Worm (Caenorhabditis elegans) whole organism, midembryonic: ENCODE results near the gene C28F5.1.
A peak's percentile ranks its signal among the peaks of the same experiment; 100 is the strongest.

ENCODE experiments used
- T22C8.4 ChIP-seq: fragments of 200-800 bp; sonication (Bioruptor generic); IDR thresholded peaks from 2 replicates; pipeline ENCODE4 v1.3.6; 2022; ENCODE audit warnings: missing genetic modification characterization, missing compliant biosample characterization
- cog-1 ChIP-seq: sonication (generic microtip); optimal IDR thresholded peaks from 2 replicates; lab custom pipeline; 2016; ENCODE audit warnings: missing genetic modification characterization, missing compliant biosample characterization
- flt-1 ChIP-seq: fragments of 200-800 bp; sonication (Bioruptor generic); IDR thresholded peaks from 2 replicates; pipeline ENCODE4 v1.3.6; 2022; ENCODE audit warnings: missing genetic modification characterization, missing compliant biosample characterization
- klf-2 ChIP-seq: fragments of 200-800 bp; sonication (Bioruptor generic); conservative IDR thresholded peaks from 2 replicates; pipeline ENCODE4 v1.3.6; 2022; ENCODE audit warnings: missing genetic modification reagents, missing genetic modification characterization, missing compliant biosample characterization
- med-1 ChIP-seq: sonication (generic microtip); optimal IDR thresholded peaks from 2 replicates; lab custom pipeline; 2017; ENCODE audit warnings: missing genetic modification characterization, mild to moderate bottlenecking, missing compliant biosample characterization, antibody characterized with exemption, missing genetic modification reagents; ENCODE audit not compliant: insufficient read depth
- ref-1 ChIP-seq: fragments of 200-800 bp; sonication (Bioruptor generic); conservative IDR thresholded peaks from 2 replicates; pipeline ENCODE4 v1.3.6; 2022; ENCODE audit warnings: missing genetic modification reagents, missing genetic modification characterization, missing compliant biosample characterization
- tab-1 ChIP-seq: fragments of 200-800 bp; sonication (Bioruptor generic); IDR thresholded peaks from 2 replicates; pipeline ENCODE4 v1.3.6; 2022; ENCODE audit warnings: missing genetic modification characterization, missing compliant biosample characterization
- ztf-23 ChIP-seq: fragments of 200-800 bp; sonication (Bioruptor generic); IDR thresholded peaks from 2 replicates; pipeline ENCODE4 v1.3.6; 2022; ENCODE audit warnings: missing genetic modification reagents, missing genetic modification characterization, missing compliant biosample characterization
- ztf-29 ChIP-seq: fragments of 200-800 bp; sonication (Bioruptor generic); IDR thresholded peaks from 2 replicates; pipeline ENCODE4 v1.3.6; 2022; ENCODE audit warnings: missing genetic modification reagents, missing genetic modification characterization, missing compliant biosample characterization

Gene C28F5.1

DNA sequence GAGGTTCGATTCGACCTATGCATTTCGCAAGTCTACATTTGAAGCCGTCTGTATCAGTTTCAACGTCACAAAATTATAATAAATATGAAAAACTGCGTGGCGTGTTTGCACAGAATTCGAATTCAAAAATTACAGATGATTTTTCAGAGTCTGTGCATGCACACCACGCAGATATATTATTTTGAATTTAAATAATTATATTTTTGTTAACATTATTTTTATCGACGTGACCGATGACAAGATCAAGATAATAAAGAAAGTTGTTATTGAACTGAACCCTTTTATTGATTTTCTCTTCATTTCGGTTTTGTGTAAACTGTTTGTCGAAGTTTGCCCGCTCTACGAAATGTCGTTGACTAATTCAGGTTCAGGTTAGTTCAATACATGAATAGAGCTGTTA lies at the start of gene C28F5.1:
Gene C28F5.1 (plus strand): TSS at position 301 of the 400 bp plus-strand sequence.
- TF ChIP-seq flt-1 (GFP tag; lab: Robert Waterston, UW) (no peak), ztf-23 (no peak), klf-2 (no peak), ztf-29 (GFP tag; lab: Robert Waterston, UW) (no peak), ref-1 (GFP tag; lab: Robert Waterston, UW) (no peak), cog-1 (tag; lab: Kevin White, UChicago) (no peak), med-1 (GFP tag; lab: Kevin White, UChicago) (no peak), T22C8.4 (no peak), tab-1 (GFP tag; lab: Robert Waterston, UW) (no peak)

DNA sequence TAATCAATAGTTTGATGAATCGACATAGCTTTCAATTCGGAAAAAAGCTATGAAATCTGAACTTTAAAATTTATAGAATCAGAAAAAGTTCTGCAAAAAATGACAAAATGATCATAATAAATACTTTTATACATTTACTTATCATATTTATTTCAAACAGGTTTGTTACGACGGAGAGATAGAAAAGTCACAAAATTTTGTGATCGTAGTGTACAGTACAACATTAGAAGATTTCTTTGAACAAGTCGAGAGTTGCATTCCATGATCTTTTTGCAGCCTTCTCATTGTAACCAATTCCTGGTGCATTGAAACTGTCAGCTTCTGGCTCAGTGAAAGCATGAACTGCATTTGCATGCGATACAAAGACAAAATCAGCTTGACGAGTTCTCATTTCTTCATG lies 48.9 kb upstream of the C28F5.1 start, which contains the start of gene D1022.3:
Gene D1022.3 (minus strand): TSS at position 101 of the 400 bp plus-strand sequence.
- TF ChIP-seq cog-1 (tag; lab: Kevin White, UChicago) (no peak), ref-1 (GFP tag; lab: Robert Waterston, UW) (no peak), ztf-29 (GFP tag; lab: Robert Waterston, UW) (no peak), T22C8.4 (no peak), ztf-23 (no peak), flt-1 (GFP tag; lab: Robert Waterston, UW) (no peak), tab-1 (GFP tag; lab: Robert Waterston, UW) (no peak), klf-2 (no peak), med-1 (GFP tag; lab: Kevin White, UChicago) (no peak)

DNA sequence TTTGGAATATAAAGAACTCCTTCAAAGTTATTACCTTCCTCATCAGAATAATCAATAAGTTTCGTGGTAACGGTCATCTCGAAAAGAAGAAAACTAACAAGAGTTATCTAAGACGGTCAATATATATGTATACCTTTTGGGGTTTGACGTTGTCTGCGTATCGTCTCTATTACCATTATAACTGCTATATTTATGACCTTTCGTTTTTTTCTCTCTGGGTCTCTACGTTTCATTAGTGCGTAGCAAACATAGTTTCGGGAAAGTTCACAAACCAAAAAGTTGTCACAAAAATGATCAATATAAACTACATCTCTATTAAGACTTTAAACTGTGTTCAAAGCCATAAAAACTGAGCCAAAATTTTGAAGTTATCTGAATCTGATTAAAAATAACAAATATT lies 47.9 kb upstream of the C28F5.1 start, which contains the start of gene D1022.4:
Gene D1022.4 (minus strand): TSS at position 83 of the 400 bp plus-strand sequence.
- TF ChIP-seq ref-1 (GFP tag; lab: Robert Waterston, UW): no peak
- no peak for TF ChIP-seq cog-1 (tag; lab: Kevin White, UChicago)
- no peak for TF ChIP-seq klf-2
- no peak for TF ChIP-seq ztf-29 (GFP tag; lab: Robert Waterston, UW)
- TF ChIP-seq ztf-23: no peak
- no peak for TF ChIP-seq T22C8.4
- TF ChIP-seq flt-1 (GFP tag; lab: Robert Waterston, UW): no peak
- TF ChIP-seq med-1 (GFP tag; lab: Kevin White, UChicago): no peak
- no peak for TF ChIP-seq tab-1 (GFP tag; lab: Robert Waterston, UW)

DNA sequence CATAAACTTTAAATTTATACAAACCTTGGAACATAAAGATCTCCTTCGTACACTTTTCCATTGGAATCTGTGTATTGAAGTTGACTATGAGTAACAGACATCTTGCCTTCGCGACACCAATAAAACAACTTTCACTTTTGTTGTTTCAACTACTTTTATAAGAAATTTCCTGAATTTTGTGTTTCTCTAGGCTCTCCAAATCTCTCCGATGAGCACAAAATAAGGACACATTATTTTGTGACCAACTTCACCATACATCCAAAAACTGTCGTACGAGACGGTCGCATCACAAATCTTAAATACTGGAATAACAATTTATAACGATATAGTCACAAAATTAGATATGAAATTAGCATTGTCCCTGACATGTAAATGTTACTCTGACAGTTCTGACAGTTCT lies 46.4 kb upstream of the C28F5.1 start, which contains the start of gene D1022.5:
Gene D1022.5 (minus strand): TSS at position 101 of the 400 bp plus-strand sequence.
- no peak for TF ChIP-seq ztf-23

DNA sequence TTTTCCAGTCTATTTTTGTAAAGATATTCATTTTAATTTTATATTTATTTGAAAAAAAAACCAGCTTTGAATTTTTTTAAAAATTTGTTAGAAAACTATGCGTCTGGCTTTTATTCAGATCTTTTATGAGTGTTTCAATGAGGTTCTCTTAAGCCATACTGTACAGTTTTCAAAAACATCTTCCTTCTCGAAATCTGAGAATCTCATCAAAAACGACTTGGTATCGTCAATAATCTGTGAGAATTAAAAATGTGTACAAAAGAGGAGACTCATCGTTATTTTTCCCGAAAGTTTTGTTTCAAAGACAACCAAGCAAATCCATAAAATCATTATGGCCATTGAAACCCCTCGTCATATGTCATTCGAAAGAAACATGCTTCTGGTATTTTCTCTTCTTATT lies 45.9 kb upstream of the C28F5.1 start, which contains the start of gene D1022.2:
Gene D1022.2 (plus strand): TSS at position 301 of the 400 bp plus-strand sequence.
- TF ChIP-seq ztf-29 (GFP tag; lab: Robert Waterston, UW): no peak
- TF ChIP-seq cog-1 (tag; lab: Kevin White, UChicago): no peak

DNA sequence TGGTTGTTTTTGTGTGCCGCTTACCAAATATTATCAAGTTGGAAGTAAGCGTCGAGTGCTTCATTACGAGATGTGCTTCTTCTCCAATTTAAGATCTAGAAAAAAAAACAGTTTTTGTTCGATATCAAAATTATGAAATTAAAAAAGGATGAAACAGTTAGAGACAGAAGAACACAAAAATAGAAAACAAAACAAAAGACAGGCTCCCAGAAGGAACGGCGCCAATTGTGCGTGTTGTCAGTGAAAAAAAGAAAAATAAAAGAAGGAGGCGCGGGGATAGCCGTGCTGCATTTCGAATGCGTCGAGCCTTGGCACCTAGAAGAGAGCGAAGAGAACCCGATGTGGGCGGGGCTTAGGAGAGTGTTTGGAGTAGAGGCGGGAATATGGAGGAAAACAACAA lies 39.6 kb upstream of the C28F5.1 start, which contains the start of gene sro-1:
Gene sro-1 (minus strand): TSS at position 101 of the 400 bp plus-strand sequence.
- TF ChIP-seq ztf-29 (GFP tag; lab: Robert Waterston, UW): no peak
- no peak for TF ChIP-seq klf-2
- TF ChIP-seq ztf-23: no peak
- TF ChIP-seq cog-1 (tag; lab: Kevin White, UChicago): no peak
- no peak for TF ChIP-seq flt-1 (GFP tag; lab: Robert Waterston, UW)
- no peak for TF ChIP-seq T22C8.4
- TF ChIP-seq tab-1 (GFP tag; lab: Robert Waterston, UW): no peak
- no peak for TF ChIP-seq med-1 (GFP tag; lab: Kevin White, UChicago)
- no peak for TF ChIP-seq ref-1 (GFP tag; lab: Robert Waterston, UW)

DNA sequence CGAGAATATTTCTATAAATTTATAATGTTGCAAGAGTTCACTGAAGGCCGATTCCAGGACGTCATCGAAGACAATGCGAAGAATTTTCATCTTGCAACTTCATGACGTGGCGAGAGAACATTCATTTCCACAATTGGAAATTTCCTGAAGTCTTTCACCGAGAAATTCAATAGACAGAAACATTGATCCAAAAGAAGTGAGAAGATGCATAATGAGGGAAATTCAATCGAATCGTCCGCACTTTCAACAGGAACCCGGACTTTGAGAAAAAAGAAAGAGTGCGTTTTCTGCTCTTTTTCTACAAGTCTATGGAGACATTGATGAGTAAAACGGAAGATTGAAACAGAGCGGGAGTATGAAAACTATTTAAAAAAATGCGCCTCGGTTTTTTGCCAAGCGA lies 35.8 kb upstream of the C28F5.1 start:
- no peak for TF ChIP-seq tab-1 (GFP tag; lab: Robert Waterston, UW)
- TF ChIP-seq ztf-29 (GFP tag; lab: Robert Waterston, UW): no peak
- no peak for TF ChIP-seq T22C8.4
- TF ChIP-seq cog-1 (tag; lab: Kevin White, UChicago): no peak
- no peak for TF ChIP-seq ref-1 (GFP tag; lab: Robert Waterston, UW)
- no peak for TF ChIP-seq flt-1 (GFP tag; lab: Robert Waterston, UW)
- no peak for TF ChIP-seq klf-2
- no peak for TF ChIP-seq ztf-23
- TF ChIP-seq med-1 (GFP tag; lab: Kevin White, UChicago): no peak

DNA sequence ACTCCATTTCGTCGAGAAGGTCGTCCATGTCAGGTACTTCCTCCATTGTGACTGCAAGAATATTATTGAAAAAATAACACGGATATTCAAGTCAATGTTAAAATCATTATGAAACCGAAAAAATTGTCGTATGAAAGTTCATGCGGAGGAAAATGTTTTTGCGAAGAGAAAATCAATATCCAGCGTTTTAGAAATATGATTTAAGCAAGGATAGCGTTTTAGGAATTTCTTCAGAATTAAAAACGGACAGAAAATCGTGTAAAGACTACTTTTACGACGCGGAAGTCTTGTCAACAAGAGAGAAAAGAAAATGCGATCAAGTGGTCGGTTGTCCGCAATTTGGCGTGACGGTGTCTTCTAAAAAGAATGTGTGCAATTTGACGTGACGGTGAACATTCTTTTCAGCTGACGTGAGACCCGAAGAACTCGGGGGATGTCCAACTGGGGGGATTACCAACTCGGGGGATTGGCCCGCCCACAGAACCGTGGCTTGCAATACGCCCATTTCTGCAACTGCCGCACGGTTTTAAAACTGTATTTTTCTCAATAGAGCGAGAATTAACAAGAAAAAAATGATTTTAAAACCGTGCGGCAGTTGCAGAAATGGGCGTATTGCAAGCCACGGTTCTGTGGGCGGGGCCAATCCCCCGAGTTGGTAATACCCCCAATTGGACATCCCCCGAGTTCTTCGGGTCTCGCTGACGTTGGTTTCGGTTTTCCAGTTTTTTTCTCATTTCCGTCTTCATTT lies 26.4 kb upstream of the C28F5.1 start, which contains the start of the genes aka-1 and ubc-6:
Gene aka-1 (minus strand): TSS at position 51 of the 748 bp plus-strand sequence.
Gene ubc-6 (plus strand): TSS at position 701 of the 748 bp plus-strand sequence.
- peak; percentile 78; the same call in 1 of the 2 replicates for TF ChIP-seq tab-1 (GFP tag; lab: Robert Waterston, UW)
- TF ChIP-seq flt-1 (GFP tag; lab: Robert Waterston, UW): peak; percentile 74
- TF ChIP-seq ztf-29 (GFP tag; lab: Robert Waterston, UW): no peak; the same call in 1 of the 2 replicates
- peak; percentile 64 for TF ChIP-seq T22C8.4
- 0 out of 2 replicates have a peak, but pooled peaks have one; percentile 33 for TF ChIP-seq ref-1 (GFP tag; lab: Robert Waterston, UW)
- TF ChIP-seq med-1 (GFP tag; lab: Kevin White, UChicago): no peak
- TF ChIP-seq ztf-23: peak; percentile 80
- TF ChIP-seq cog-1 (tag; lab: Kevin White, UChicago): peak; percentile 45
- peak; percentile 66 for TF ChIP-seq klf-2

DNA sequence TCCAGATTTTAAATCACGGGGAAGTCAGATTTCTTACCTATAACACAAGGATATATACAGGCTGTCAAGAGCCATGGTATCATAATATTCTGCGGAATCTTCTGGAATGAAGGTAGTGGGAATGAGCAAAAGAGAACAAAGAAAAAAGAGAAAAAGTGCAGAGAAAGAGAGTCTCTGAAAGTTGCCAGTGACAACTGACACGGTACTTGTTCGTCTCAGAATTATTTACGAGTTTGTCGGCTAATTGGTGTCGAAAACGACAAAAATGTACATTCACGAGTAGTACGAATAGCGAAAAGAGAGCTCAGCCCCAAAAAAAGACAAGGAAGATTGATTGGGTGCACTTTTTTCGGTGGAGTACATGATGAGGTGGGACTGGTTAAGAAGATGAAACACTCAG lies 22.1 kb upstream of the C28F5.1 start, which contains the start of gene cah-2:
Gene cah-2 (minus strand): TSS at position 101 of the 400 bp plus-strand sequence.
- TF ChIP-seq cog-1 (tag; lab: Kevin White, UChicago) (no peak), klf-2 (no peak), T22C8.4 (no peak), ref-1 (GFP tag; lab: Robert Waterston, UW) (no peak), ztf-29 (GFP tag; lab: Robert Waterston, UW) (no peak), med-1 (GFP tag; lab: Kevin White, UChicago) (no peak), flt-1 (GFP tag; lab: Robert Waterston, UW) (no peak), ztf-23 (no peak), tab-1 (GFP tag; lab: Robert Waterston, UW) (no peak)
